Fruit fly (Drosophila melanogaster) whole organism, adult: ENCODE measurements around the gene slgA.
A peak's percentile ranks its signal among the peaks of the same experiment; 100 is the strongest.

ENCODE experiments used
- CG33017 ChIP-seq: fragments of 200-800 bp; sonication (Bioruptor generic); optimal IDR thresholded peaks from 2 replicates; lab custom pipeline; 2018; ENCODE audit warnings: missing biosample characterization, mild to moderate bottlenecking, missing genetic modification characterization, moderate library complexity
- CG5204 ChIP-seq: fragments of 200-800 bp; sonication (Bioruptor generic); optimal IDR thresholded peaks from 2 replicates; lab custom pipeline; 2016; ENCODE audit warnings: missing biosample characterization, missing genetic modification characterization
- CG7045 ChIP-seq: fragments of 200-800 bp; sonication (Bioruptor generic); optimal IDR thresholded peaks from 2 replicates; lab custom pipeline; 2017; ENCODE audit warnings: missing biosample characterization, mild to moderate bottlenecking, missing genetic modification characterization
- CG7101 ChIP-seq: fragments of 200-800 bp; sonication (Bioruptor generic); optimal IDR thresholded peaks from 2 replicates; lab custom pipeline; 2018; ENCODE audit warnings: missing biosample characterization, mild to moderate bottlenecking, missing genetic modification characterization, moderate library complexity
- Crg-1 ChIP-seq: fragments of 200-800 bp; sonication (Bioruptor generic); optimal IDR thresholded peaks from 2 replicates; lab custom pipeline; 2016; ENCODE audit warnings: missing biosample characterization, missing genetic modification characterization
- Hr96 ChIP-seq: fragments of 200-800 bp; sonication (Bioruptor generic); optimal IDR thresholded peaks from 2 replicates; lab custom pipeline; 2016; ENCODE audit warnings: missing biosample characterization, missing genetic modification characterization
- Mnt ChIP-seq: fragments of 200-800 bp; sonication (Bioruptor generic); optimal IDR thresholded peaks from 2 replicates; lab custom pipeline; 2016; ENCODE audit warnings: missing biosample characterization, mild to moderate bottlenecking, missing genetic modification characterization
- bab1 ChIP-seq: fragments of 200-800 bp; sonication (Bioruptor generic); optimal IDR thresholded peaks from 3 replicates; lab custom pipeline; 2019; ENCODE audit warnings: missing biosample characterization, mild to moderate bottlenecking, missing genetic modification characterization, moderate library complexity
- cic ChIP-seq: fragments of 200-800 bp; sonication (Bioruptor generic); optimal IDR thresholded peaks from 2 replicates; lab custom pipeline; 2017; ENCODE audit warnings: missing biosample characterization, mild to moderate bottlenecking, missing genetic modification characterization, moderate library complexity
- kay ChIP-seq: fragments of 200-800 bp; sonication (Bioruptor generic); peaks from one replicate; lab custom pipeline; 2016; ENCODE audit warnings: missing biosample characterization, missing genetic modification characterization, borderline replicate concordance
- tj ChIP-seq: fragments of 200-800 bp; sonication (Bioruptor generic); optimal IDR thresholded peaks from 3 replicates; lab custom pipeline; 2017; ENCODE audit warnings: missing biosample characterization, mild to moderate bottlenecking, missing genetic modification characterization, moderate library complexity
- toe ChIP-seq: fragments of 200-800 bp; sonication (Bioruptor generic); optimal IDR thresholded peaks from 2 replicates; lab custom pipeline; 2016; ENCODE audit warnings: missing biosample characterization, missing genetic modification characterization

dm6 chrX:21362878-21363277 is 10.9 kb upstream of the slgA start, which contains the start of the genes bbx and waw:
- TF ChIP-seq Crg-1, result peak; percentile 42
- peak; percentile 14 for TF ChIP-seq cic (GFP tag; lab: Kevin White, UChicago)
- TF ChIP-seq CG5204 (GFP tag; lab: Kevin White, UChicago), result no peak
- TF ChIP-seq Mnt, result peak; percentile 100
- no peak for TF ChIP-seq kay
- peak; percentile 57 for TF ChIP-seq CG7101 (tag; lab: Kevin White, UChicago)
- TF ChIP-seq tj, result peak; percentile 5
- no peak for TF ChIP-seq CG7045 (GFP tag; lab: Kevin White, UChicago)
- TF ChIP-seq CG33017 (tag; lab: Kevin White, UChicago), result no peak
- TF ChIP-seq Hr96, result no peak
- peak; percentile 52 for TF ChIP-seq bab1 (GFP tag; lab: Kevin White, UChicago)
- TF ChIP-seq toe (GFP tag; lab: Kevin White, UChicago), result no peak
